Fruit fly (Drosophila melanogaster): ENCODE data around the gene CG31777.
A peak's percentile ranks its signal among the peaks of the same experiment; 100 is the strongest.

The CG31777 gene

DNA sequence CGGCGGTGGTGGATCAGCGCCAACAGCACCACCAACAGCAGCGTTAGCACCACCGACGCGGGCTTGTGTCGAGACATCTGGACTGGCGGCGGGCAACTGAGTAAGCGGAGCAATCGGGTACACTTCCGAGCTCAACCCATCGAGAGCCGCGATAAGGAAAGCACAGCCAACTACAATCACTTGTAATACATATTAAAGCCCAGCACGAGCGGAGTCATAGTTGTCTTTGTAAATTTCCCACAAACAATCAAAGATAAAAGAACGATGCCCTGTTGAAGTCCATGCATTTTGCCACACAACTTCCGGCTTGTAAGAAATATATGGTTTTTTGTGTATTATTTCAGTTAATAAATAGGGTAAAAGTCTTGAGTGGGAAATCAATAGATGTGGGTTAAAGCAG lies at the start of gene CG31777:
Gene CG31777, minus strand, starts transcription at position 101 of the 400 bp plus-strand sequence.
- TF ChIP-seq CG17801 (GFP tag; optimal IDR thresholded peaks at IDR 0.05; ENCODE audit: partially characterized antibody) = no peak

DNA sequence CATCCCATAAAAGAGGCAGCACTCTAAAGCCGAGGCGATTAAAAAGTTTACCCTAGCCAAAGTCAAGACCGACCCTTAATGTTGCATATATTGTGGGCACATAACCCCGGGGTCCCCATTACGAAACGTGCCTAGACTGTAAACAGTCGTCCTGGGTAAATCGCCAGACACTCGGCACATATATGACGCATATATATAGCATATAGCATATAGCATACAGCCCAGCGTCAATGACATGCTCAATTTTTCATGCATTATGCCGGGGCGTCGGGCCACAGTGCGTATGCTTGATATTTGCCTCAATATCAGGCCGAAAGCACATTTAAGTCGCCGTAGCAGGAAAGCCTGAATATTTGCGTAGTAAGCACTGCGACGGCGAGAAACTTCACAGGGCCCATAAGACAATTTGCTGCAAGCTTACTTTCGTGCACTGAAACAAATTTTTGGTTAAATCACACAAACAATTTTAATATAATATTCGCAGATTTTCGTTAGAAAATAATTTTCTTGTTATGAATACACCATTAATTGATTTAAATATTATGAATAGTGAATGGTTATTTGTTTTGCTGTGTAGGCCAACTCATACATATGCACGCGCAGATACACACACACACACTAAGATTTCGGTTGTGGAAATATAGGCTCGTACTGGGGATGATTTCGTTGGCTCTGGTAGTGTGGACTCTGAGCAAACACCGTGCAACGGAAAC lies 48.1 kb upstream of the CG31777 start:
- no peak for TF ChIP-seq CG17801 (GFP tag; optimal IDR thresholded peaks at IDR 0.05; ENCODE audit: partially characterized antibody)

DNA sequence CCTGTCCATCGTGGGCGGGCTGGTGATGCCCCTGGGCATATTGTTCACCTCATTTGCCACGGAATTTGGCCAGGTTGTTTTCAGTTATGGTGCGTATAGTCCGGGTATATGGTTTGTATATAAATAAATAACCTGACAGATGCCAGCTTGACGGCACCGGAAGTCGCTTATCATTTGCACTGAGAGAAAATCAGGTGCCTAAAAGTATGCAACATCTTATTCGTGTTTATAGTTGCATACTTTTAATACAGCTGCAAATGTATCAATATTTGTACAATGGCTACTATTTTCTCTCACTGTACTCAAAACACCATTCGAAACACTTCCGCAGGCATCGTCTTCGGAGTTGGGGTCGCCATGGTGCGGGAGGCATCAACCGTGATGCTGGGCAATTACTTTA lies 41.8 kb upstream of the CG31777 start:
- TF ChIP-seq CG17801 (GFP tag; optimal IDR thresholded peaks at IDR 0.05; ENCODE audit: partially characterized antibody) = no peak

DNA sequence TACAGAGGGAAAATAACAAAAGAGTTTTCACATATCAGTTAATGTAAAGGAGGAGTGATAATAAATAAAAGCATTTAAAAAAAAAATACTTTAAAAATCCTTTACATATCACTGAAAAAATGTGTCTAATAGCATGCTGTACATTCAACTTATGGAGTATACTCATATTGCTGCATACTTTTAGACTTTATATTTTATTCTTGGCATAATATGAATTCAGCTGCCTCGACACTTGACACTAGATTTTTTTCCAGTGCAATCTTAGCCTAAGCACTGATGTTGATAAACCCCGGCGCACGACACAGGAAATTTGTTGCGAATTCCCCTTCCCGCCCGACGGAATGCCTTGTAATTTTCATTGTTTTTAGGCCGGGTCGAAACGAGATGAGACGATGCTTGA lies 33.6 kb upstream of the CG31777 start:
- no peak for TF ChIP-seq CG17801 (GFP tag; optimal IDR thresholded peaks at IDR 0.05; ENCODE audit: partially characterized antibody)

DNA sequence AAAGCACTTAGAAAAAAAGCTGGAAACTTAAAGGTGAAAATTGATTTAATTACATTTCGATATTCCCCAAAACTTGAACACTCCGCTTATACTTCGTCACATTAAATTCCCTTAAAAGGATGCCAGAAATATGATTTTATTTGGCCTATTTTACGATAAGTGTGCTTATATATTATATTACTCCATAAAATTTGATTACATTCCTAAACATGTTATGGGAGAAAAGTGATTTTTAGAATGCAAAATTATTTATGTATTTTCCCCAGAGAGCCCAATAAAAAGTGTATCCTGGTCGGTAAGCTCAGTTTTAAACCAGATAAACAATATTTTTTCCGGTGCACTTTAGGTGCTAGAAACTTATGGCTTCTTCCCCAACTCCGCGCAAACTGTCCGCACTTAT lies 30.8 kb upstream of the CG31777 start:
- TF ChIP-seq CG17801 (GFP tag; optimal IDR thresholded peaks at IDR 0.05; ENCODE audit: partially characterized antibody) = no peak

DNA sequence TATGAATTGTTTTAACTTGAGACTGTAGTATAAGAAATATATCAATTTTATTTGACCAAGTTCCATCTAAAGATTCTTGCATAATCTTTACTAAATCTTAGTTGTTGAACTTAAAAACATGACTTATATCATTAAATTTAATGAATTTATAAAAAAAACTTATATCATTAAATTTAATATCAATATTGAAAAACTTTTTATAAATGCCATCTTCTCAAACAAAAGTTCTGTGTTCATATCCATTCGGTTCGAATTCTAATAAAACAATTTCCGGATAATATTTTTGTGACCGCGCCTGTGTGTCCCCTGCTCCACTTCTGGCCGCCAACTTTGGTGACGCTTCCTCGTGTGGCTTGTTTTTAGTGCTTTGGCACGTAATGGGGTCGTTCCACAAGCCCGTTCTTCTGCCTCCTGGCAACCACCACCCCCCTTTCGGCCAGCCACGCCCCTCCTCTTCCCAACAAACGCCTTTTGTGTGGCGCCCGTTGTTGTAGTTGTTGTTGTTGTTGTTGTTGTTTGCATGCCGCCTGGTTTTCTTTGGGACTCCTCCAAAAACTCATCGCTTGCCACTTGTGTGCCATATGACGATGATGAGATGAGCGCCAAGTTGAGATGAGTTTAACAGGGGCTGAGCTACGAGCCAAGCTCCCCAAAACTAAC lies 30.3 kb upstream of the CG31777 start:
- TF ChIP-seq CG17801 (GFP tag; optimal IDR thresholded peaks at IDR 0.05; ENCODE audit: partially characterized antibody) = no peak

DNA sequence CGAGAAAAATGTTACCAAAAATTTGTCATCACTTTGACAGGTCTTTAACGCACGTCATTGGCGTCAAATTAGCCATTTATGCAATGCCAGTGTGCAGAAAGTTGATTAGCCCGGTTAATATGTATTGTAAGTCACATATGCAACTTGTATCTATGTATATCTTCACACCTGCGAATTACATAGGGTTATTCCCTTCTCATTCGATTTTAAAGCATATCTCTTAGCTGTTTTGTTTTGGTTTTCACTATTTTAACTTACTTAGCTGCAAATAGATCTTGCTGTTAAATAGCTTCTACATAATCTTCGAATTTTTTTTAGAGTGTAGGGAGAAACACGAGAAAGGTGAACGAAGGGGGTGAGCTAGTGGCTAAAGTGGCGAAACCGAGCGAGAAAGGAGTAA lies 24.2 kb upstream of the CG31777 start:
- TF ChIP-seq CG17801 (GFP tag; optimal IDR thresholded peaks at IDR 0.05; ENCODE audit: partially characterized antibody) = no peak

DNA sequence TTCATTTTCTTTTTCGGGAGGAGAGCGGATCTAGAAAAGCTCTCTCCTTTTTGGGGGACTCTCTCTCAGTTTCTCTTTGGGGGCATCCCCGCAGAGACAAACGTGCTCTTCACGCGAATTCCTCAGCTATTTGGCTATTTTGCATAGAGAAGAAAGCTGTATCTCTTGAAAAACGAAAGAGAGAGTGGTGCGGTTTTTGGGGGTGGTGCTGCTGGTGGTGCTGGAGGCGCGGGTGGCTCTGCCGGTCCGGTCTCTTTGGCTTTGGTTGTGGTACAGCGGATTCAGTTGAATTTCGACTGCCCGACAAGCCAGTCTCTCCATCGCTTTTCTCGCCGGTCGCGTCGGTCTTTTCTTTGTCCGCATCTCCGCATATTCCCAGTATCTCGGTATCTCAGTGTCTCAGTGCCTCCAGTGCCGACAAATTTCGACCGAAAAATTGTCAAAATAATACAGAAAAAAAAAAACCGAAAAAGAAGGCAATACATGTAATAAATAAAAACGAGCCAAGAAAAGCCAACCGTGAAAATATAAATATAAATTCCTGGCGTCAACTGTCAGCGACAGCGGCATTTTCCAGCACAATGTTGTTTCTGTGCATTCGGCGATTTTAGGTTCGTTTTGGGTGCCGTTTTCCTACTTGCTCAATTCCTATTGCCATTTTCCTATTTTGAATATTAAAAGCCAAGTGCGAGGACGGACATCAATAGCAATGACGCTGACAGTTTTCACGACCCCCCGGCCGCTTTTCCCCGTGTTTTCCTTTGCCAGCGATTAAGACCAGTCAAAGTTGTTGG lies 23.5 kb upstream of the CG31777 start, which contains the start of gene CG10019:
Gene CG10019, plus strand, starts transcription at position 285 of the 794 bp plus-strand sequence.
- TF ChIP-seq CG17801 (GFP tag; optimal IDR thresholded peaks at IDR 0.05; ENCODE audit: partially characterized antibody) = no peak

DNA sequence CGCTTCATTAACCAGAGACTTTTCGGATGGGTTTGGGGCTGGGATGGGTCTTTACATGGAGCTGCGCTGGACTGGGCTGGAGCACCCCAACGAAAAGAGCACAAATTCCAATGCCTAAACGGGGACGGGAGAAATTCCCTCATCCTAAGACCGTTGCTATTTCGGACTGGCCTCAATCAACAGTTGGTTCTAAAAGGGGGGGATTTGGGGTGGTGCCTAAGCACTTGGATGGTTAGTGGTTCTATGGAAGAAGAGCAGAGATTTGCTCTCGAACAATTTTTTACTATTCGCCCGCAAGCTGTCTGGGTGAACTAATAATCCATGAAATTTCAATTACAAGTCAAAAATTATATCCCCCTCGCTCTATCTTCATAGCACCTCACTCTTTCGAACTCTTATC lies 22.8 kb upstream of the CG31777 start:
- TF ChIP-seq CG17801 (GFP tag; optimal IDR thresholded peaks at IDR 0.05; ENCODE audit: partially characterized antibody) = no peak

DNA sequence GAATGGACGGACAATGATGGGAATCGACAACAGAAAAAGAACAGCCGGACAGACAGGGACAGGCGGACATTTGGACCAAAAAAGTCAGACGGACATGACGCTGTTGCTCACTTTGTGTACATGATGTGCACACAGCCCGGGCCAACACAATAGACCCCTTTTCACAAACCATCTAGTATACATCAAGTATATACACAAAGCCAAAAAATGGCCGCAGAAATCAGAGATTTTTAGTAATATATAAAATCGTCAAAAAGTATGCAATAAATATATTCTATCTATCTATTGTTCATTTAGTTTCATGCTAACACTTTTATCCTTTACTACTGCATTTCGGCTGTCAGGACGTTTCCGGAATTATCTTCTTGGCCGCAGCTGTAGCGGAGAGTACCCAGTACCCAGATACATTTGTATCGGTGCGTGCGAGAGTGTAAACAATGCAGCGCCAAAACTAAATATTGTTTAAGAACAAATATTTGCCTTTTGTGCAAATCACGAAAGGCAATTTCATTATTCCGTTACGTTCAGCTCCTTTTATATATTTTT lies 12.6 kb upstream of the CG31777 start:
- TF ChIP-seq CG17801 (GFP tag; optimal IDR thresholded peaks at IDR 0.05; ENCODE audit: partially characterized antibody) = no peak

DNA sequence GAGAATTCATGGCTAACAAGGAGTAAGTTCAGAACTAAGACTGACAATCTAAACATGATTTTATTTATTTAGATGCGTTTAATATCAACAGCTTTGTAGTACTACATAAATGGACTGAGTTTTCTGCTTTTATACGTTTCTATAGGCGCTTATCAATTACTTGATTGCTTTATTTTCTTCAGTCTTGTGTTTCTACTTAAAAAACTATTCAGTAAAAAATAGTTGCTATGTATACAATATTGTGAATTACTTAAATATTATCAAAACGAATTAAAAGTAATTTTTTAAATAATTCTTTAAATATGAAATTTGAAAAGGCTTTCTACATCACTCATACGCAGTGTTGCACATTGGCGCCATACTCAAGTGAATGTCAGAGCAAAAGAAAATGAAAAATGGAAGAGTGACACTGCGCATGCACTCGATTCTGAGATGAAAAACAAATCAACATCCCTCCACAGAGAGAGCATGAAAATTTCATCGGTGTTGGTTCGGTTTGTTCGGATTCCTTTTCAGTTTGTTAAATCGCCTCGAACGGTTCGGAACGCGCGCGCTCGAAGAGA lies 10.9 kb upstream of the CG31777 start, which contains the start of the genes lectin-24A and Shaw:
Gene lectin-24A, minus strand, starts transcription at position 101 of the 563 bp plus-strand sequence.
Gene Shaw, plus strand, starts transcription at position 513 of the 563 bp plus-strand sequence.
- no peak for TF ChIP-seq CG17801 (GFP tag; optimal IDR thresholded peaks at IDR 0.05; ENCODE audit: partially characterized antibody)

DNA sequence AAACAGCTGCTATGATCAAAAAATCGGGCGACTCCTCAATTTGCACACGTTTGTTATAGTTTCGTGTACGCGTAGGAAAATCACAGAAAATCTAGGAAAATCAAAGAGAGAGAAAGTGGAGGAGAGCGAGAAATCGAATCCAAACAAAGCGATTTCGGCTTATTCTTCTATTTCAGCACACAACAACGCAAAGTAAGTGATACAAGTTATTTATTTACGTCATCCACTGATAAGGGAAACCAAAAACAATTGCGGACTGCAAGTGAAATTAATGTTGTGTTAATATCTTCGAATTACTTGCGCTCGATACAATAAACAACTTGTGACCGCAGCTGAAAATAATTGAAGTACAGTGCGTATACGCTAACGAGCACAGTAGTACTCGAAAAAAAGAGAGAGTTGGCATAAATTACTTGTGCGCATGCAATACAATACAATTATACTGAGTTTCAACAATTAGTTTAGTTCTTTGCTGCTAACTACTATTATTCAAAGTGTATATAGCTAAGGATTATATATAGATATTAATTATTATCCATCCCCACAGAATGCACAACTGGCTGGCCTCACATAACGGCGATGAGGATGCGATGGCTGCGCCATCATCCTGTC lies 6.8 kb upstream of the CG31777 start:
- no peak for TF ChIP-seq CG17801 (GFP tag; optimal IDR thresholded peaks at IDR 0.05; ENCODE audit: partially characterized antibody)

DNA sequence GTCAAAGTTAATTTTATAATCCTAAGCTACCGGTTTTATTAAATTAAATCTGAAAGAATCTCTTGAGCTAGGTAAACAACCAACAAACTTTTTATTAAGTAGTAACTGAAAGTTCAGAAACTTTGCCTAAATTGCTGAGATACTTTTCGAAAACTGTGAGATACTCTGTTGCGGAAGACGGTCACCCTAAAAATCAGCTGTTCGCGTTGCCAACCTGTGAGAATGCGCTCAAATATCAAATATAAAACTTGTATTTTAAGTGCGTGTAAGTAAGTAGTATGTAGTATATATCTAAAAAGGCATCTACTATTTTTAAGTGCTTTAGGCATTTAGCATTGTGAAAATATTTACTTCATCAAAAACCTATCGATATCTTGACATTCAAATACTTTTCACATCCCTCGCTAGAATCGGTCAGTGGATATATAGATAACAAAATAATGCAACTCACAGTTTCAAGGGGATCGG lies 6.1 kb upstream of the CG31777 start, which contains the start of the genes CG31955 and CG2818:
Gene CG31955, minus strand, starts transcription at position 157 of the 468 bp plus-strand sequence.
Gene CG2818, plus strand, starts transcription at position 412 of the 468 bp plus-strand sequence.
- TF ChIP-seq CG17801 (GFP tag; optimal IDR thresholded peaks at IDR 0.05; ENCODE audit: partially characterized antibody) = no peak

DNA sequence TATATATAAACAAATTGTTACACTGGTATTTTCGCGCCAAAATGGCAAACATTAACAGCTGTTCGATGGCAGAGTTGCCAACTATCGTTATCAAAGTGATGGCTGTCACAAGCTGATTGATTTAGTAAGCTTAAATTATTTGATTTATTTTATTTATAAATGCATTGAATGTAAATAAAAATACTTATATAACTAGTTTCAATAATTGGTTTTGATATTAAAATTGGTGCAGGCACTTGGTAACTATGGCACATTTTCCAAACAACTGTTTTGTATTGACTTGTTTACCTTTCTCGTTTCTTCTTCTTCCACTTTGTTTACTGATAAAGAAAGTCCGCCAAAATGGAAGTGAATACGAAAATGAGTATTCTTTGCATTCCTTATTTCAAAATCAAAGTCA lies 4.8 kb upstream of the CG31777 start, which contains the start of gene cutlet:
Gene cutlet, minus strand, starts transcription at position 84 of the 400 bp plus-strand sequence.
- peak; percentile 18 for TF ChIP-seq CG17801 (GFP tag; optimal IDR thresholded peaks at IDR 0.05; ENCODE audit: partially characterized antibody)

Measured in ovary, adult (tissue).